Worm (Caenorhabditis elegans) whole organism, L4 larva: ENCODE measurements around the gene ZC374.2.

Source experiments
- aly-2 ChIP-seq: sonication (generic microtip); optimal IDR thresholded peaks from 2 replicates; lab custom pipeline; 2018; ENCODE audit warnings: missing biosample characterization, missing genetic modification characterization
- ceh-82 ChIP-seq: sonication (generic microtip); optimal IDR thresholded peaks from 2 replicates; lab custom pipeline; 2017; ENCODE audit warnings: missing biosample characterization, missing genetic modification characterization
- daf-19 ChIP-seq: fragments of 200-800 bp; sonication (Bioruptor generic); conservative IDR thresholded peaks from 2 replicates; pipeline ENCODE4 v1.3.6; 2022; ENCODE audit warnings: missing genetic modification characterization, missing compliant biosample characterization
- fkh-10 ChIP-seq: fragments of 150-350 bp; optimal IDR thresholded peaks from 2 replicates; lab custom pipeline; 2014; ENCODE audit warnings: missing biosample characterization, missing genetic modification reagents, missing genetic modification characterization
- jun-1 ChIP-seq: fragments of 150-350 bp; optimal IDR thresholded peaks from 2 replicates; lab custom pipeline; 2014; ENCODE audit warnings: missing biosample characterization, missing genetic modification reagents, missing genetic modification characterization
- lin-15B ChIP-seq: fragments of 150-350 bp; sonication (generic microtip); optimal IDR thresholded peaks from 3 replicates; lab custom pipeline; 2014; ENCODE audit warnings: missing biosample characterization, missing genetic modification characterization
- lin-39 ChIP-seq: fragments of 150-350 bp; optimal IDR thresholded peaks from 2 replicates; lab custom pipeline; 2014; ENCODE audit warnings: missing biosample characterization, missing genetic modification reagents, missing genetic modification characterization
- lsy-2 ChIP-seq, 2 experiments: fragments of 150-350 bp in 1 of 2; sonication (generic microtip) in 1 of 2; optimal IDR thresholded peaks; 2 replicates each; lab custom pipeline; 2014 to 2017; ENCODE audit warnings: missing biosample characterization in 2 of 2, missing genetic modification characterization in 2 of 2
- mdl-1 ChIP-seq, 2 experiments: fragments of 150-350 bp in 1 of 2; sonication (generic microtip) in 1 of 2; optimal IDR thresholded peaks; 2 replicates each; lab custom pipeline; 2014 to 2017; ENCODE audit warnings: missing biosample characterization in 2 of 2, missing genetic modification characterization in 2 of 2
- mdt-29 ChIP-seq: fragments of 200-800 bp; sonication (Bioruptor generic); IDR thresholded peaks from 2 replicates; pipeline ENCODE4 v1.3.6; 2022; ENCODE audit warnings: missing genetic modification reagents, missing genetic modification characterization, missing compliant biosample characterization
- saeg-2 ChIP-seq: fragments of 200-800 bp; sonication (Bioruptor generic); IDR thresholded peaks from 2 replicates; pipeline ENCODE4 v1.3.6; 2022; ENCODE audit warnings: missing genetic modification reagents, missing genetic modification characterization, missing compliant biosample characterization
- unc-62 ChIP-seq, 3 experiments: fragments of 150-350 bp in 1 of 3; sonication (generic microtip); optimal IDR thresholded peaks in 2 of 3; peaks in 1 of 3; 1 replicate in 1 of 3; 2 replicates in 2 of 3; lab custom pipeline; 2014 to 2017; ENCODE audit warnings: missing biosample characterization in 3 of 3, missing genetic modification characterization in 3 of 3, missing genetic modification reagents in 3 of 3, missing genotype in 1 of 3
- ztf-11 ChIP-seq: fragments of 150-350 bp; optimal IDR thresholded peaks from 2 replicates; lab custom pipeline; 2014; ENCODE audit warnings: missing biosample characterization, missing genetic modification characterization

ce11 chrX:9999599-10000201 is 47.5 kb downstream of the ZC374.2 start:
- TF ChIP-seq mdt-29 (GFP tag; lab: Robert Waterston, UW) = no peak
- no peak for TF ChIP-seq aly-2 (tag; lab: Kevin White, UChicago)
- peak in 1 of 2 experiments; percentile 63 for TF ChIP-seq lsy-2 (tag; optimal IDR thresholded peaks at IDR 0.05; lab: Kevin White, UChicago)
- TF ChIP-seq saeg-2 = peak; percentile 59; the same call in 1 of the 2 replicates
- TF ChIP-seq lin-15B (tag; lab: Kevin White, UChicago) = no peak
- TF ChIP-seq ztf-11 (tag; lab: Kevin White, UChicago) = no peak
- TF ChIP-seq mdl-1 (tag; optimal IDR thresholded peaks at IDR 0.05; lab: Kevin White, UChicago) = peak; percentile 45 to 85
- TF ChIP-seq jun-1 (tag; lab: Kevin White, UChicago) = no peak
- TF ChIP-seq unc-62 (GFP tag; optimal IDR thresholded peaks at IDR 0.05 in 1 of 2; lab: Kevin White, UChicago) = peak in 1 of 2 experiments; percentile 90
- no peak for TF ChIP-seq unc-62 (tag; optimal IDR thresholded peaks at IDR 0.05; lab: Kevin White, UChicago)
- no peak for TF ChIP-seq fkh-10 (GFP tag; lab: Kevin White, UChicago)
- TF ChIP-seq lin-39 (tag; lab: Kevin White, UChicago) = no peak
- TF ChIP-seq daf-19 (GFP tag; lab: Robert Waterston, UW) = no peak
- no peak for TF ChIP-seq ceh-82
